Fruit fly (Drosophila melanogaster): ENCODE results near the gene CG32086.

Gene CG32086

DNA sequence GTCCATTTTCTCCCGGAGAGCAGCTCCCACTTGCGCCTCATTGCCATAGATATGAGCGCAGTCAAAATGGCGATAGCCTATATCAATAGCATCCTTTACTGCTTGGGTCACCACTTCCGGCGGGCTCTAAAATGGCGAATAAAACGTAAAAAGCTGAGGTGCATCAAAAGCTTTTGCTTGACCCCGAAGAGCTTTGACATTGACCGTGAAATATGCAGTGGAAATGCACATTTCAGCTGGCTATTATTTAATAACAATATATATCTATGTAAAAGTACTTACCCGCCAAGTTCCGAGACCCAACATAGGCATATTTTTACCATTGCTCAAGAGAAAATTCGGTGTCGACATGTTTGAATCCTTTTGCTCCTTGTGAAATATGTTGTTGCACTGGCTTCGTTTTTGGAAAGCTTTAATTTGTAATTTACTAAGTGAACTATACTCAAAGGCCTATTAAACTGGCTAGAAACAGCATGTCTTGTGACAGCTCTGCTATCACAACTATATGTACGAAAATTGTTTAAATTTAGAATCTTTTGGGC is 41.8 kb upstream of the CG32086 start, which contains the start of gene CG6083:
Gene CG6083 (minus strand): TSS at position 492 of the 542 bp plus-strand sequence.
- TF ChIP-seq CG15336 (GFP tag; IDR thresholded peaks at IDR 0.05): no peak
- no peak for TF ChIP-seq lz (GFP tag; optimal IDR thresholded peaks at IDR 0.05)
- TF ChIP-seq CG6808 (GFP tag; optimal IDR thresholded peaks at IDR 0.05): no peak
- no peak for TF ChIP-seq spab (GFP tag; optimal IDR thresholded peaks at IDR 0.05)
- no peak for TF ChIP-seq Hr4 (GFP tag; optimal IDR thresholded peaks at IDR 0.05)
- TF ChIP-seq Smox (GFP tag; optimal IDR thresholded peaks at IDR 0.05): no peak
- TF ChIP-seq CG16779 (tag; optimal IDR thresholded peaks at IDR 0.05): no peak
- no peak for TF ChIP-seq CG6792 (GFP tag; optimal IDR thresholded peaks at IDR 0.05)
- no peak for TF ChIP-seq Hr39 (GFP tag; optimal IDR thresholded peaks at IDR 0.05)

dm6 chr3L:11624281-11624680 is 40.4 kb upstream of the CG32086 start, which contains the start of gene Akr1B:
Gene Akr1B (minus strand): TSS chr3L:11624381.
- no peak for TF ChIP-seq CG3919 (GFP tag; optimal IDR thresholded peaks at IDR 0.05)
- TF ChIP-seq CG11294 (GFP tag; IDR thresholded peaks at IDR 0.05): no peak
- TF ChIP-seq CG6163 (GFP tag; IDR thresholded peaks at IDR 0.05): no peak
- TF ChIP-seq CG8119 (GFP tag; IDR thresholded peaks at IDR 0.05): no peak
- no peak for TF ChIP-seq Lpt (GFP tag; optimal IDR thresholded peaks at IDR 0.05)
- TF ChIP-seq Hr38 (GFP tag; optimal IDR thresholded peaks at IDR 0.05): no peak
- TF ChIP-seq CG11902 (GFP tag; optimal IDR thresholded peaks at IDR 0.05): no peak
- TF ChIP-seq lz (GFP tag; optimal IDR thresholded peaks at IDR 0.05): no peak

- TF ChIP-seq fkh (GFP tag; optimal IDR thresholded peaks at IDR 0.05) (no peak), Hr39 (GFP tag; optimal IDR thresholded peaks at IDR 0.05) (no peak), Gug (GFP tag; IDR thresholded peaks at IDR 0.05) (no peak), ss (GFP tag; optimal IDR thresholded peaks at IDR 0.05) (peak; percentile 42 to 53), Met (GFP tag; optimal IDR thresholded peaks at IDR 0.05) (no peak), svp (GFP tag) (peak; percentile 50), Hr38 (GFP tag; optimal IDR thresholded peaks at IDR 0.05) (no peak), Eip93F (GFP tag; optimal IDR thresholded peaks at IDR 0.05) (peak; percentile 64), eg (GFP tag; IDR thresholded peaks at IDR 0.05) (no peak), CG7368 (GFP tag; optimal IDR thresholded peaks at IDR 0.05) (no peak), CG31627 (GFP tag; optimal IDR thresholded peaks at IDR 0.05) (no peak), fd85E (GFP tag; optimal IDR thresholded peaks at IDR 0.05) (no peak), CG11902 (GFP tag; optimal IDR thresholded peaks at IDR 0.05) (no peak), CG3919 (GFP tag; optimal IDR thresholded peaks at IDR 0.05) (no peak), Hr4 (GFP tag; optimal IDR thresholded peaks at IDR 0.05) (no peak), fd59A (GFP tag; optimal IDR thresholded peaks at IDR 0.05) (no peak), CG11294 (GFP tag; IDR thresholded peaks at IDR 0.05) (no peak), Blimp-1 (GFP tag; optimal IDR thresholded peaks at IDR 0.05) (no peak), CG6276 (GFP tag; optimal IDR thresholded peaks at IDR 0.05) (no peak), lz (GFP tag; optimal IDR thresholded peaks at IDR 0.05) (no peak), Sox15 (GFP tag; optimal IDR thresholded peaks at IDR 0.05) (no peak), topi (GFP tag; optimal IDR thresholded peaks at IDR 0.05) (peak; percentile 12), Eip78C (GFP tag) (peak; percentile 66), CG10631 (GFP tag; optimal IDR thresholded peaks at IDR 0.05) (no peak), CG8632 (GFP tag; optimal IDR thresholded peaks at IDR 0.05) (no peak), esn (GFP tag; optimal IDR thresholded peaks at IDR 0.05) (peak; percentile 25), Smox (GFP tag; optimal IDR thresholded peaks at IDR 0.05) (no peak), CG32006 (GFP tag; optimal IDR thresholded peaks at IDR 0.05) (no peak), Lpt (GFP tag; optimal IDR thresholded peaks at IDR 0.05) (no peak), dac (GFP tag; optimal IDR thresholded peaks at IDR 0.05) (no peak), CG34406 (GFP tag; optimal IDR thresholded peaks at IDR 0.05) (no peak), spab (GFP tag; optimal IDR thresholded peaks at IDR 0.05) (no peak), CG6854 (GFP tag; optimal IDR thresholded peaks at IDR 0.05) (peak; percentile 48), Ets96B (tag; optimal IDR thresholded peaks at IDR 0.05) (no peak), dsx (GFP tag; optimal IDR thresholded peaks at IDR 0.05; ENCODE audit: poor library complexity, severe bottlenecking) (peak; percentile 35), cyc (GFP tag; optimal IDR thresholded peaks at IDR 0.05) (no peak), Eip75B (GFP tag; optimal IDR thresholded peaks at IDR 0.05) (no peak), salr (GFP tag; optimal IDR thresholded peaks at IDR 0.05) (no peak), Sox14 (GFP tag; optimal IDR thresholded peaks at IDR 0.05) (no peak), vri (GFP tag; optimal IDR thresholded peaks at IDR 0.05) (peak; percentile 3)
Observed at dm6 chr3L:11623245-11623883, 39.5 kb upstream of the CG32086 start.
